Fruit fly (Drosophila melanogaster) whole organism: ENCODE measurements around the gene mtgo.

Experiments
- CG8478 ChIP-seq: fragments of >200 bp; optimal IDR thresholded peaks from 2 replicates; lab custom pipeline; 2018; ENCODE audit warnings: inconsistent platforms
- EcR ChIP-seq, 2 experiments: fragments of >200 bp; optimal IDR thresholded peaks; 2 replicates each; lab custom pipeline; 2017; ENCODE audit warnings: missing biosample characterization in 2 of 2, missing genetic modification characterization in 2 of 2, missing genetic modification reagents in 2 of 2
- pan ChIP-seq: fragments of >200 bp; optimal IDR thresholded peaks from 2 replicates; lab custom pipeline; 2017

- no peak for TF ChIP-seq pan (lab: Kevin White, UChicago)
- TF ChIP-seq CG8478, result no peak
- no peak for TF ChIP-seq EcR (GFP tag; optimal IDR thresholded peaks at IDR 0.05; lab: Kevin White, UChicago)
These were observed 53.9 kb downstream of the mtgo start for dm6 chr2L:16598738-16599124.
